Worm (Caenorhabditis elegans) whole organism, young adult: Measurements from ENCODE around the gene T09F3.5.

Experiments used
- ama-1 ChIP-seq, 3 experiments: fragments of 150-350 bp in 1 of 3; sonication (generic microtip) in 2 of 3; optimal IDR thresholded peaks; 2 replicates each; lab custom pipeline; 2014 to 2018; ENCODE audit warnings: missing biosample characterization in 2 of 3, missing genetic modification characterization in 2 of 3, missing genetic modification reagents in 2 of 3
- ceh-40 ChIP-seq: fragments of 200-800 bp; sonication (Bioruptor generic); IDR thresholded peaks from 2 replicates; pipeline ENCODE4 v1.3.6; 2022; ENCODE audit warnings: missing genetic modification characterization, missing compliant biosample characterization
- hlh-12 ChIP-seq: sonication (generic microtip); optimal IDR thresholded peaks from 2 replicates; lab custom pipeline; 2016; ENCODE audit warnings: missing genetic modification characterization, missing compliant biosample characterization
- lin-54 ChIP-seq: fragments of 200-800 bp; sonication (Bioruptor generic); optimal IDR thresholded peaks from 2 replicates; lab custom pipeline; 2018; ENCODE audit warnings: mild to moderate bottlenecking, missing genetic modification characterization, missing compliant biosample characterization
- ztf-22 ChIP-seq: fragments of 200-800 bp; sonication (Bioruptor generic); optimal IDR thresholded peaks from 2 replicates; lab custom pipeline; 2018; ENCODE audit warnings: mild to moderate bottlenecking, missing genetic modification characterization, moderate library complexity, missing compliant biosample characterization

DNA sequence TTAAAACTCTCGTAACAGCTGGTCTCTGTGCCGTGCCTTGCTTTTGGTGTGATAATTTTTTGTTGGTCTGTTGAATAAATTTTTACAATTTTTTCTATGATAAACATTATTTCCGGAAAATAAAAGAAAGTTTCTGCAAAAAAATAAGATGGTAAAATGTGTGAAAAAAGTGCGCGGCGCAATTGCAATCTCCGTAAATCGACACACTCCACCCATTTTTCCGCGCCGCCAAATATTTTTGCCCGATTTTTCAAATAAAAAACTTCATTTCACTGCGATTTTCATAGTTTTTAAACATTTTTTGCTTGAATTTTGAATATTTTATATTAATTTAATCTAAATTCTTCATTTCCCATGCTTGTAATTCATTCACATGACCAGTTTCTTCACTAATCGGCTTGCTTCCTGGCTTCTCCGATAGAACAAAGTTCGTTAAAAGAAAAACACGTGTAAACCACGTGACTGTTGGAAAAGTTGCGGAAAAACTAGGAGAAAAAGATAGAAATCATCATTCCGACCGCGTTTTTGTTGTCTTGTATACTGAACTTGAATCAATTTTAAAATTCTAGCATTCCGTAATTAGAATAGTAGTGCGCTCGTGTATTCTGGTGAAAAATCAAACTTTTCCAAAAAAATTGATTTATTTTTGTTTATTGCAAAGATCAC is 8.5 kb upstream of the T09F3.5 start:
- no peak for TF ChIP-seq ztf-22 (GFP tag; lab: Kevin White, UChicago)
- TF ChIP-seq lin-54 (GFP tag; lab: Kevin White, UChicago): peak; percentile 62
- TF ChIP-seq hlh-12 (tag; lab: Kevin White, UChicago): no peak
- no peak for TF ChIP-seq ceh-40
- peak; percentile 44 for TF ChIP-seq ama-1 (optimal IDR thresholded peaks at IDR 0.05; lab: Kevin White, UChicago)
- peak in 1 of 2 experiments; percentile 16 for TF ChIP-seq ama-1 (GFP tag; optimal IDR thresholded peaks at IDR 0.05; lab: Kevin White, UChicago)
